Worm (Caenorhabditis elegans): ENCODE results near the gene cas-1.

DNA sequence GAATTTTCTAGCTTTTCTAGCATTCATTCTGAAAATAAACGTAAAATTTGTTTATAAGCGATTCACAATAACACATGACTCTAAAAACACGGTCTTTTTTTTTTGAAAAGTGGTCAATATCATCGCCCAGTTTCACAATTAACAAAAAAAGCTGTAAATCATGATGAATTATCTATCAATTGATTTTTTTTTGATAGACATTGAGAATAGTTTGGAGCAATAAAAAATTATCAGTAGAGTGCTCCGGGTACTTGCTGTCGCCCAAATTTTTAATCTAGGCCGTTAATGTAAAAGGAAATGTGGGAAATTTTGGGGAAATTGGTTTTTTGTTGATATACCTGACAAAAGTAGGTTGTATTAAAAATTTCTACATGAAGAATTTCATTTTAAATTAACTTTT is 40.0 kb downstream of the cas-1 start:
- TF ChIP-seq pqm-1 (tag; optimal IDR thresholded peaks at IDR 0.05): no peak
- TF ChIP-seq mml-1 (tag; optimal IDR thresholded peaks at IDR 0.05): no peak
- TF ChIP-seq elt-3 (tag; optimal IDR thresholded peaks at IDR 0.05): no peak
- TF ChIP-seq nhr-237 (tag; optimal IDR thresholded peaks at IDR 0.05): no peak
- TF ChIP-seq tbx-2 (tag; optimal IDR thresholded peaks at IDR 0.05): no peak

Data from whole organism, L3 larva.